Worm (Caenorhabditis elegans) whole organism, L1 larva: ENCODE results near the gene F08F1.3.

Experiments
- C04F5.9 ChIP-seq: sonication (generic microtip); optimal IDR thresholded peaks from 2 replicates; lab custom pipeline; 2016; ENCODE audit warnings: missing genetic modification characterization, missing compliant biosample characterization
- C34B4.2 ChIP-seq: sonication (generic microtip); optimal IDR thresholded peaks from 2 replicates; lab custom pipeline; 2017; ENCODE audit warnings: mild to moderate bottlenecking, missing genetic modification characterization, missing compliant biosample characterization
- F16B12.6 ChIP-seq: fragments of 150-350 bp; optimal IDR thresholded peaks from 2 replicates; lab custom pipeline; 2014; ENCODE audit warnings: missing biosample characterization, missing genetic modification characterization
- aly-2 ChIP-seq: fragments of 150-350 bp; optimal IDR thresholded peaks from 2 replicates; lab custom pipeline; 2014; ENCODE audit warnings: missing biosample characterization, missing genetic modification characterization
- ama-1 ChIP-seq: fragments of 150-350 bp; optimal IDR thresholded peaks from 2 replicates; lab custom pipeline; 2014
- blmp-1 ChIP-seq: fragments of 150-350 bp; optimal IDR thresholded peaks from 2 replicates; lab custom pipeline; 2014; ENCODE audit warnings: missing biosample characterization, missing genetic modification characterization
- ceh-63 ChIP-seq: fragments of 200-800 bp; sonication (Bioruptor generic); optimal IDR thresholded peaks from 2 replicates; lab custom pipeline; 2018; ENCODE audit warnings: mild to moderate bottlenecking, missing genetic modification characterization, missing compliant biosample characterization
- ceh-82 ChIP-seq, 3 experiments: fragments of 150-350 bp in 1 of 3; sonication (generic microtip) in 2 of 3; optimal IDR thresholded peaks; 2 replicates each; lab custom pipeline; 2014 to 2017; ENCODE audit warnings: missing biosample characterization in 3 of 3, missing genetic modification characterization in 3 of 3
- ceh-88 ChIP-seq: fragments of 200-800 bp; sonication (Bioruptor generic); IDR thresholded peaks from 2 replicates; pipeline ENCODE4 v1.3.6; 2022; ENCODE audit warnings: missing genetic modification characterization, missing compliant biosample characterization
- ceh-90 ChIP-seq: sonication (generic microtip); optimal IDR thresholded peaks from 2 replicates; lab custom pipeline; 2016; ENCODE audit warnings: missing genetic modification characterization, missing compliant biosample characterization
- dpl-1 ChIP-seq, 3 experiments: fragments of 150-350 bp in 2 of 3; sonication (generic microtip) in 1 of 3; optimal IDR thresholded peaks; 2 replicates each; lab custom pipeline; 2014 to 2017; ENCODE audit warnings: missing biosample characterization in 3 of 3, missing genetic modification characterization in 3 of 3, missing genetic modification reagents in 3 of 3
- efl-1 ChIP-seq, 4 experiments: fragments of 150-350 bp; optimal IDR thresholded peaks in 3 of 4; peaks in 1 of 4; 1 replicate in 1 of 4; 2 replicates in 3 of 4; lab custom pipeline; 2014; ENCODE audit warnings: missing biosample characterization in 2 of 4, missing genetic modification characterization in 2 of 4, missing genetic modification reagents in 2 of 4
- efl-3 ChIP-seq: fragments of 200-800 bp; sonication (Bioruptor generic); optimal IDR thresholded peaks from 2 replicates; lab custom pipeline; 2018; ENCODE audit warnings: mild to moderate bottlenecking, missing genetic modification characterization, missing compliant biosample characterization
- egl-27 ChIP-seq, 2 experiments: fragments of 150-350 bp in 1 of 2; sonication (generic microtip); optimal IDR thresholded peaks; 3 replicates each; lab custom pipeline; 2017 to 2018; ENCODE audit warnings: missing biosample characterization in 2 of 2, missing genetic modification characterization in 2 of 2, missing genetic modification reagents in 2 of 2
- elt-2 ChIP-seq: sonication (generic microtip); optimal IDR thresholded peaks from 2 replicates; lab custom pipeline; 2016; ENCODE audit warnings: missing genetic modification characterization, mild to moderate bottlenecking, inconsistent platforms, missing compliant biosample characterization, missing genetic modification reagents
- ets-5 ChIP-seq: fragments of 200-800 bp; sonication (Bioruptor generic); IDR thresholded peaks from 2 replicates; pipeline ENCODE4 v1.3.6; 2022; ENCODE audit warnings: missing genetic modification characterization, missing compliant biosample characterization
- fkh-10 ChIP-seq: sonication (generic microtip); optimal IDR thresholded peaks from 2 replicates; lab custom pipeline; 2017; ENCODE audit warnings: missing biosample characterization, missing genetic modification reagents, missing genetic modification characterization
- fkh-4 ChIP-seq: sonication (generic microtip); optimal IDR thresholded peaks from 2 replicates; lab custom pipeline; 2016; ENCODE audit warnings: missing compliant biosample characterization, missing genetic modification characterization, borderline replicate concordance
- fkh-8 ChIP-seq: sonication (generic microtip); optimal IDR thresholded peaks from 2 replicates; lab custom pipeline; 2016; ENCODE audit warnings: mild to moderate bottlenecking, missing genetic modification characterization, missing compliant biosample characterization
- fos-1 ChIP-seq: fragments of 150-350 bp; optimal IDR thresholded peaks from 2 replicates; lab custom pipeline; 2014; ENCODE audit warnings: missing biosample characterization, missing genetic modification characterization
- hlh-17 ChIP-seq: fragments of 200-800 bp; sonication (Bioruptor generic); optimal IDR thresholded peaks from 2 replicates; lab custom pipeline; 2018; ENCODE audit warnings: missing genetic modification characterization, mild to moderate bottlenecking, missing compliant biosample characterization, moderate library complexity, borderline replicate concordance
- hlh-4 ChIP-seq: sonication (generic microtip); optimal IDR thresholded peaks from 2 replicates; lab custom pipeline; 2016; ENCODE audit warnings: mild to moderate bottlenecking, missing genetic modification characterization, missing compliant biosample characterization
- jun-1 ChIP-seq: fragments of 150-350 bp; optimal IDR thresholded peaks from 2 replicates; lab custom pipeline; 2014; ENCODE audit warnings: missing biosample characterization, missing genetic modification reagents, missing genetic modification characterization
- lin-14 ChIP-seq: fragments of 200-800 bp; sonication (Bioruptor generic); optimal IDR thresholded peaks from 2 replicates; lab custom pipeline; 2018; ENCODE audit warnings: mild to moderate bottlenecking, missing genetic modification characterization, moderate library complexity, missing compliant biosample characterization
- lin-15B ChIP-seq: fragments of 150-350 bp; sonication (generic microtip); optimal IDR thresholded peaks from 3 replicates; lab custom pipeline; 2014; ENCODE audit warnings: missing biosample characterization, missing genetic modification characterization
- lin-35 ChIP-seq, 2 experiments: fragments of 150-350 bp; optimal IDR thresholded peaks; 2 replicates each; lab custom pipeline; 2014; ENCODE audit warnings: missing biosample characterization in 2 of 2, missing genetic modification characterization in 2 of 2, missing genetic modification reagents in 2 of 2
- lin-39 ChIP-seq: fragments of 150-350 bp; optimal IDR thresholded peaks from 2 replicates; lab custom pipeline; 2014; ENCODE audit warnings: missing biosample characterization, missing genetic modification reagents, missing genetic modification characterization
- lir-3 ChIP-seq: sonication (generic microtip); optimal IDR thresholded peaks from 2 replicates; lab custom pipeline; 2016; ENCODE audit warnings: mild to moderate bottlenecking, missing genetic modification characterization, moderate library complexity, missing compliant biosample characterization; ENCODE audit not compliant: poor library complexity
- mab-9 ChIP-seq: fragments of 200-800 bp; sonication (Bioruptor generic); IDR thresholded peaks from 2 replicates; pipeline ENCODE4 v1.3.6; 2022; ENCODE audit warnings: missing genetic modification reagents, missing genetic modification characterization, missing compliant biosample characterization
- mef-2 ChIP-seq: fragments of 150-350 bp; optimal IDR thresholded peaks from 2 replicates; lab custom pipeline; 2014; ENCODE audit warnings: missing biosample characterization, missing genetic modification characterization
- nhr-19 ChIP-seq: fragments of 200-800 bp; sonication (Bioruptor generic); conservative IDR thresholded peaks from 2 replicates; pipeline ENCODE4 v1.3.6; 2022; ENCODE audit warnings: missing genetic modification characterization, missing compliant biosample characterization
- nhr-20 ChIP-seq: sonication (generic microtip); optimal IDR thresholded peaks from 2 replicates; lab custom pipeline; 2016; ENCODE audit warnings: mild to moderate bottlenecking, missing genetic modification characterization, missing compliant biosample characterization
- nhr-237 ChIP-seq: fragments of 150-350 bp; optimal IDR thresholded peaks from 2 replicates; lab custom pipeline; 2014; ENCODE audit warnings: missing biosample characterization, missing genetic modification characterization
- nhr-28 ChIP-seq: fragments of 150-350 bp; optimal IDR thresholded peaks from 2 replicates; lab custom pipeline; 2014; ENCODE audit warnings: missing biosample characterization, missing genetic modification characterization
- nhr-47 ChIP-seq: sonication (generic microtip); optimal IDR thresholded peaks from 2 replicates; lab custom pipeline; 2016; ENCODE audit warnings: mild to moderate bottlenecking, missing genetic modification characterization, moderate library complexity, missing compliant biosample characterization
- nhr-71 ChIP-seq: sonication (generic microtip); optimal IDR thresholded peaks from 2 replicates; lab custom pipeline; 2016; ENCODE audit warnings: mild to moderate bottlenecking, missing genetic modification characterization, moderate library complexity, missing compliant biosample characterization
- nhr-76 ChIP-seq: sonication (generic microtip); optimal IDR thresholded peaks from 2 replicates; lab custom pipeline; 2017; ENCODE audit warnings: missing biosample characterization, missing genetic modification characterization
- nhr-90 ChIP-seq: sonication (generic microtip); optimal IDR thresholded peaks from 2 replicates; lab custom pipeline; 2016; ENCODE audit warnings: mild to moderate bottlenecking, missing genetic modification characterization, missing compliant biosample characterization; ENCODE audit not compliant: poor library complexity
- pax-3 ChIP-seq: fragments of 200-800 bp; sonication (Bioruptor generic); optimal IDR thresholded peaks from 2 replicates; lab custom pipeline; 2018; ENCODE audit warnings: mild to moderate bottlenecking, missing genetic modification characterization, moderate library complexity, missing compliant biosample characterization
- pqm-1 ChIP-seq: sonication (generic microtip); optimal IDR thresholded peaks from 3 replicates; lab custom pipeline; 2017; ENCODE audit warnings: missing biosample characterization, missing genetic modification characterization
- rnt-1 ChIP-seq: sonication (generic microtip); optimal IDR thresholded peaks from 2 replicates; lab custom pipeline; 2016; ENCODE audit warnings: mild to moderate bottlenecking, missing genetic modification characterization, moderate library complexity, missing compliant biosample characterization
- snu-23 ChIP-seq: sonication (generic microtip); optimal IDR thresholded peaks from 2 replicates; lab custom pipeline; 2016; ENCODE audit warnings: missing genetic modification characterization, missing compliant biosample characterization
- swsn-7 ChIP-seq: sonication (generic microtip); optimal IDR thresholded peaks from 2 replicates; lab custom pipeline; 2016; ENCODE audit warnings: missing genetic modification characterization, missing compliant biosample characterization
- tlp-1 ChIP-seq: fragments of 150-350 bp; optimal IDR thresholded peaks from 2 replicates; lab custom pipeline; 2014; ENCODE audit warnings: missing biosample characterization, missing genetic modification characterization
- unc-130 ChIP-seq: fragments of 150-350 bp; optimal IDR thresholded peaks from 2 replicates; lab custom pipeline; 2017; ENCODE audit warnings: missing biosample characterization, missing genetic modification characterization, inconsistent platforms
- unc-30 ChIP-seq: sonication (generic microtip); optimal IDR thresholded peaks from 2 replicates; lab custom pipeline; 2017; ENCODE audit warnings: missing biosample characterization, missing genetic modification characterization
- unc-62 ChIP-seq: fragments of 150-350 bp; optimal IDR thresholded peaks from 2 replicates; lab custom pipeline; 2014; ENCODE audit warnings: missing biosample characterization, missing genetic modification reagents, missing genetic modification characterization
- unc-86 ChIP-seq: sonication (generic microtip); optimal IDR thresholded peaks from 2 replicates; lab custom pipeline; 2016; ENCODE audit warnings: missing genetic modification characterization, missing compliant biosample characterization
- xbp-1 ChIP-seq: sonication (generic microtip); optimal IDR thresholded peaks from 2 replicates; lab custom pipeline; 2016; ENCODE audit warnings: missing genetic modification characterization, missing compliant biosample characterization
- ztf-11 ChIP-seq, 2 experiments: sonication (generic microtip); optimal IDR thresholded peaks; 2 replicates each; lab custom pipeline; 2016 to 2017; ENCODE audit warnings: missing genetic modification characterization in 2 of 2, missing biosample characterization in 1 of 2, missing compliant biosample characterization in 1 of 2

Gene F08F1.3

DNA sequence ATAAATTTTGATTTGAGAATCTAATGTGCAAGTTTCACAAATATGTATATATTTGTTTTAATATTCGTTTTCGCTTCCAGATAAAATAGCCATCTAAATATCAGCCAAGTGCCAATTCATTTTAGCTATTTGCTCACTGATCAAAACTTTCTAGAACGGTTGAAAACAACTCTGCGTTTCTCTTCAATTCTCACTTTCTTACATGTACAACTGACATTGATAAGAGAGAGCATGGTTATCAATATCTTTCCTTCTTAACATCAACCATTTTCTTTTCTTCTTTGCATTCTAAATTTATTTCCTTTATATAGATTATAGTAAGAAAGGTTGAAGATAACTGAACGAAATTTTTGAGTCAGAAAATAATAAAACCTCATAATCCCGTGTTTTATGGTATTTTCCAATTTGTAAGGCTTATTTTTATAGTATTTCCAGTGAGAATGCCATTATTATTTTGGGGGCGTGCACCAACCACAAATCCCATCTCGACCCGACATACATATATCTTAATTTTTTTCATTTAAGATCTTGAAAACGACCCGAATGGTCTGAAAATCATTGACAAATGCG lies at the start of gene F08F1.3:
TSS of gene F08F1.3 (plus strand) at position 520 of the 570 bp plus-strand sequence.
- no peak for TF ChIP-seq ztf-11 (tag; optimal IDR thresholded peaks at IDR 0.05; lab: Kevin White, UChicago)
- peak; percentile 52 for TF ChIP-seq elt-2 (tag; lab: Kevin White, UChicago)

DNA sequence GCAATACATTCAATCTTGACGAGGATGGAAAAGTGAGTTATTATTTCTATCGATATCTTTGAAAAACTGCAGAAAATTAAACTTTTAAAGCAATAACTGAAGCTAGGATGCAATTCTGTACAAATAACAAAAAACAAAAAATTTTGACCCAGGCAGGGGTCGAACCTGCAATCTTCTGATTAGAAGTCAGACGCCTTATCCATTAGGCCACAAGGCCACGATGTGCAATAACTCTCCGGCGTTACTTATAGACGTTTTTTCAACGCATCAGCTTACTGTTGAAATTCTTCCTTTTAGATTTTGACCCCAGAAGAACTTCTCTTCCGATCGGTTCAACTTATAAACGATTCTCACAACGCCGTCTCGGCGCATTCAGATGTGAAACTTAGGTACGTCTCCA lies 47.0 kb upstream of the F08F1.3 start:
- no peak for TF ChIP-seq aly-2
- no peak for TF ChIP-seq mab-9 (GFP tag; lab: Robert Waterston, UW)
- no peak for TF ChIP-seq fkh-8
- TF ChIP-seq nhr-47 (tag; lab: Kevin White, UChicago), result peak; percentile 7
- TF ChIP-seq nhr-71 (tag; lab: Kevin White, UChicago), result peak; percentile 36
- TF ChIP-seq hlh-17, result no peak
- peak; percentile 22 for TF ChIP-seq nhr-20 (tag; lab: Kevin White, UChicago)
- no peak for TF ChIP-seq efl-1 (optimal IDR thresholded peaks at IDR 0.05; lab: Kevin White, UChicago)
- peak in 1 of 2 experiments; percentile 87 for TF ChIP-seq efl-1 (GFP tag; optimal IDR thresholded peaks at IDR 0.05 in 1 of 2; lab: Kevin White, UChicago)
- TF ChIP-seq dpl-1 (GFP tag; optimal IDR thresholded peaks at IDR 0.05; lab: Kevin White, UChicago), result no peak
- TF ChIP-seq lin-14 (GFP tag; lab: Kevin White, UChicago), result peak; percentile 1
- no peak for TF ChIP-seq unc-30 (tag; lab: Kevin White, UChicago)
- no peak for TF ChIP-seq ceh-63 (GFP tag; lab: Kevin White, UChicago)
- peak; percentile 29 for TF ChIP-seq rnt-1 (tag; lab: Kevin White, UChicago)
- TF ChIP-seq ceh-82 (tag; optimal IDR thresholded peaks at IDR 0.05; lab: Kevin White, UChicago), result no peak
- no peak for TF ChIP-seq F16B12.6
- no peak for TF ChIP-seq fkh-10 (GFP tag; lab: Kevin White, UChicago)
- no peak for TF ChIP-seq C34B4.2 (tag; lab: Kevin White, UChicago)
- TF ChIP-seq blmp-1 (tag; lab: Kevin White, UChicago), result no peak
- TF ChIP-seq nhr-237 (tag; lab: Kevin White, UChicago), result no peak
- TF ChIP-seq nhr-76 (tag; lab: Kevin White, UChicago), result no peak
- no peak for TF ChIP-seq C04F5.9
- TF ChIP-seq ceh-90 (tag; lab: Kevin White, UChicago), result no peak
- no peak for TF ChIP-seq egl-27 (tag; optimal IDR thresholded peaks at IDR 0.05; lab: Kevin White, UChicago)
- no peak for TF ChIP-seq swsn-7 (tag; lab: Kevin White, UChicago)
- TF ChIP-seq mef-2, result no peak
- TF ChIP-seq pqm-1, result no peak
- peak; percentile 46 for TF ChIP-seq snu-23
- TF ChIP-seq lir-3 (tag; lab: Kevin White, UChicago), result no peak
- no peak for TF ChIP-seq nhr-28 (tag; lab: Kevin White, UChicago)
- no peak for TF ChIP-seq fkh-4
- TF ChIP-seq ets-5 (GFP tag; lab: Robert Waterston, UW), result no peak
- TF ChIP-seq unc-130, result no peak
- no peak for TF ChIP-seq lin-15B (tag; lab: Kevin White, UChicago)
- TF ChIP-seq xbp-1 (tag; lab: Kevin White, UChicago), result no peak
- TF ChIP-seq efl-3 (GFP tag; lab: Kevin White, UChicago), result no peak
- TF ChIP-seq unc-62 (GFP tag; lab: Kevin White, UChicago), result no peak
- no peak for TF ChIP-seq nhr-90 (tag; lab: Kevin White, UChicago)
- no peak for TF ChIP-seq pax-3
- TF ChIP-seq lin-39, result no peak
- no peak for TF ChIP-seq tlp-1
- no peak for TF ChIP-seq ama-1 (lab: Kevin White, UChicago)
- no peak for TF ChIP-seq fos-1 (tag; lab: Kevin White, UChicago)
- TF ChIP-seq unc-86 (tag; lab: Kevin White, UChicago), result no peak
- TF ChIP-seq nhr-19, result peak; percentile 27; the same call in 1 of the 2 replicates
- TF ChIP-seq lin-35 (GFP tag; optimal IDR thresholded peaks at IDR 0.05; lab: Kevin White, UChicago), result peak in 1 of 2 experiments; percentile 46
- TF ChIP-seq hlh-4, result no peak
- 0 out of 2 replicates have a peak, but pooled peaks have one; percentile 17 for TF ChIP-seq ceh-88 (GFP tag; lab: Robert Waterston, UW)
- no peak for TF ChIP-seq jun-1
